Worm (Caenorhabditis elegans): ENCODE data around the gene col-75.

DNA sequence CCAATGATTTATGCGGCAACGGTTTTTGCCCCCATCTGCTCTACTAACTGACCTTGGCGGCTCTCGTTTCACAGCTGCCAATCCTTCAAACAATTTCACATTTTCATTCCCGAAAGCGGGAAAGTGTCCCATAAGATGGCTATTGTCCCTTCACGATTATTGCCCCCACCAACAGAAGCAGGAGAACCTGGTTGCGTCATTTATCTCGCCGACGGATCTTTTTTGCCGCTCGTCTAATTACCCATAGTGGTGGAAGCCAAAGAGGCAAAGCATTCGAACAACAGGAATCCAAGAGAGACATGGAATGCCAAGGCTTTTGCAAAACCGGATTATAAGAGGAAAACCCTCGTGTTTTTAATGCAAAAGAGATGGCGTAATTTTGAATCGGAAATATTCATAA, 17.0 kb upstream of the col-75 start:
- TF ChIP-seq elt-2 (tag; optimal IDR thresholded peaks at IDR 0.05) (no peak), nhr-28 (tag; optimal IDR thresholded peaks at IDR 0.05) (no peak), nhr-11 (tag; optimal IDR thresholded peaks at IDR 0.05) (no peak), unc-62 (GFP tag; optimal IDR thresholded peaks at IDR 0.05) (no peak), nhr-76 (tag; optimal IDR thresholded peaks at IDR 0.05) (no peak), eor-1 (tag; optimal IDR thresholded peaks at IDR 0.05) (no peak), unc-39 (tag; optimal IDR thresholded peaks at IDR 0.05) (no peak), nfya-1 (tag; optimal IDR thresholded peaks at IDR 0.05; ENCODE audit: insufficient read depth) (no peak), ama-1 (optimal IDR thresholded peaks at IDR 0.05) (peak; percentile 24), ztf-11 (tag; optimal IDR thresholded peaks at IDR 0.05) (no peak)
